ENCODE assay signal across 3 fruit fly cellular contexts in genomic region chr3L:550082-550827, dm6.
A peak's percentile ranks its signal among the peaks of the same experiment; 100 is the strongest.
TF ChIP-seq lines count a peak whose summit lies in the region.

No protein-coding gene starts in this region.

TF ChIP-seq in whole organism, embryonic, 481 proteins besides CTCF, POLR2A, EP300 and RAD21 (continued from another document and continues in another):
- TF ChIP-seq psq (GFP tag; optimal IDR thresholded peaks at IDR 0.05; lab: Kevin White, UChicago) (peak; percentile 36), eve (GFP tag; optimal IDR thresholded peaks at IDR 0.05; lab: Kevin White, UChicago) (peak in 1 of 2 experiments; percentile 41), bbx (GFP tag; IDR thresholded peaks at IDR 0.05; lab: Robert Waterston, UW; ENCODE audit: partially characterized antibody) (peak; percentile 52), lbe (GFP tag; optimal IDR thresholded peaks at IDR 0.05; lab: Kevin White, UChicago) (peak; percentile 30), CG8765 (GFP tag; IDR thresholded peaks at IDR 0.05; lab: Robert Waterston, UW) (no peak), CG12942 (GFP tag; optimal IDR thresholded peaks at IDR 0.05; lab: Kevin White, UChicago) (no peak), Vsx1 (GFP tag; optimal IDR thresholded peaks at IDR 0.05; lab: Kevin White, UChicago) (no peak), CG1647 (GFP tag; optimal IDR thresholded peaks at IDR 0.05; lab: Kevin White, UChicago) (peak; percentile 6), Med (GFP tag; lab: Kevin White, UChicago) (peak; percentile 71), dysf (GFP tag; IDR thresholded peaks at IDR 0.05; lab: Robert Waterston, UW) (0 out of 3 replicates have a peak, but pooled peaks have one; percentile 20), vvl (GFP tag; IDR thresholded peaks at IDR 0.05; lab: Robert Waterston, UW) (0 out of 2 replicates have a peak, but pooled peaks have one; percentile 15), Atf3 (GFP tag; optimal IDR thresholded peaks at IDR 0.05; lab: Kevin White, UChicago) (no peak), eyg (GFP tag; optimal IDR thresholded peaks at IDR 0.05; lab: Kevin White, UChicago) (peak; percentile 19), sens (GFP tag; lab: Kevin White, UChicago) (peak; percentile 81), D19A (tag; optimal IDR thresholded peaks at IDR 0.05; lab: Kevin White, UChicago) (peak; percentile 53), sim (GFP tag; IDR thresholded peaks at IDR 0.05; lab: Robert Waterston, UW) (no peak), HHEX (GFP tag; optimal IDR thresholded peaks at IDR 0.05; lab: Kevin White, UChicago) (peak; percentile 18), CG4404 (GFP tag; IDR thresholded peaks at IDR 0.05; lab: Robert Waterston, UW) (no peak), Drgx (GFP tag; IDR thresholded peaks at IDR 0.05; lab: Robert Waterston, UW) (peak; percentile 32; the same call in 1 of the 2 replicates), lab (GFP tag; optimal IDR thresholded peaks at IDR 0.05; lab: Kevin White, UChicago) (no peak), CG9817 (tag; optimal IDR thresholded peaks at IDR 0.05; lab: Kevin White, UChicago) (no peak), CG6765 (GFP tag; optimal IDR thresholded peaks at IDR 0.05; lab: Kevin White, UChicago) (peak; percentile 23), CG12155 (GFP tag; optimal IDR thresholded peaks at IDR 0.05; lab: Kevin White, UChicago) (no peak), vnd (GFP tag; IDR thresholded peaks at IDR 0.05; lab: Robert Waterston, UW; ENCODE audit: partially characterized antibody) (0 out of 3 replicates have a peak, but pooled peaks have one; percentile 42), CG17829 (tag; optimal IDR thresholded peaks at IDR 0.05; lab: Kevin White, UChicago) (no peak), CG12769 (tag; optimal IDR thresholded peaks at IDR 0.05; lab: Kevin White, UChicago) (peak; percentile 39), kni (GFP tag; optimal IDR thresholded peaks at IDR 0.05; lab: Kevin White, UChicago) (peak; percentile 91), Neu2 (GFP tag; optimal IDR thresholded peaks at IDR 0.05; lab: Kevin White, UChicago; ENCODE audit: borderline replicate concordance) (no peak), Dll (GFP tag; IDR thresholded peaks at IDR 0.05; lab: Robert Waterston, UW; ENCODE audit: partially characterized antibody) (peak; percentile 58; the same call in 2 of the 4 replicates), fu2 (GFP tag; optimal IDR thresholded peaks at IDR 0.05; lab: Kevin White, UChicago) (no peak), Elba2 (GFP tag; optimal IDR thresholded peaks at IDR 0.05; lab: Kevin White, UChicago) (no peak), CG6175 (GFP tag; IDR thresholded peaks at IDR 0.05; lab: Robert Waterston, UW) (0 out of 3 replicates have a peak, but pooled peaks have one; percentile 18), otp (GFP tag; IDR thresholded peaks at IDR 0.05; lab: Robert Waterston, UW) (0 out of 3 replicates have a peak, but pooled peaks have one; percentile 28), Sry-δ (GFP tag; optimal IDR thresholded peaks at IDR 0.05; lab: Kevin White, UChicago) (peak; percentile 43), jigr1 (GFP tag; IDR thresholded peaks at IDR 0.05; lab: Robert Waterston, UW) (no peak), esg (GFP tag; conservative IDR thresholded peaks at IDR 0.05; lab: Robert Waterston, UW) (no peak), cg (GFP tag; optimal IDR thresholded peaks at IDR 0.05; lab: Kevin White, UChicago) (peak; percentile 26), Lim3 (GFP tag; IDR thresholded peaks at IDR 0.05; lab: Robert Waterston, UW) (no peak), gsb-n (tag; optimal IDR thresholded peaks at IDR 0.05; lab: Kevin White, UChicago) (no peak), dimm (GFP tag; IDR thresholded peaks at IDR 0.05; lab: Robert Waterston, UW) (no peak), luna (GFP tag; optimal IDR thresholded peaks at IDR 0.05; lab: Kevin White, UChicago) (no peak), CG2889 (GFP tag; IDR thresholded peaks at IDR 0.05; lab: Robert Waterston, UW) (no peak), CG2116 (GFP tag; optimal IDR thresholded peaks at IDR 0.05; lab: Kevin White, UChicago) (no peak)

TF ChIP-seq in whole organism, prepupa, 60 proteins besides CTCF, POLR2A, EP300 and RAD21 (continued from another document):
- peak; percentile 7 for TF ChIP-seq CG7368 (GFP tag; optimal IDR thresholded peaks at IDR 0.05; lab: Kevin White, UChicago)
- peak; percentile 71 for TF ChIP-seq pdm3 (GFP tag; optimal IDR thresholded peaks at IDR 0.05; lab: Kevin White, UChicago)
- TF ChIP-seq CG9139 (GFP tag; optimal IDR thresholded peaks at IDR 0.05; lab: Kevin White, UChicago), result no peak
- TF ChIP-seq fd85E (GFP tag; optimal IDR thresholded peaks at IDR 0.05; lab: Kevin White, UChicago), result no peak
- peak; percentile 60 for TF ChIP-seq spab (GFP tag; optimal IDR thresholded peaks at IDR 0.05; lab: Kevin White, UChicago)
- TF ChIP-seq Ets96B (tag; optimal IDR thresholded peaks at IDR 0.05; lab: Kevin White, UChicago), result peak; percentile 61
- TF ChIP-seq CG10631 (GFP tag; optimal IDR thresholded peaks at IDR 0.05; lab: Kevin White, UChicago), result peak; percentile 74
- peak; percentile 29 to 73 for TF ChIP-seq ss (GFP tag; optimal IDR thresholded peaks at IDR 0.05; lab: Kevin White, UChicago)
- no peak for TF ChIP-seq Eip93F (GFP tag; optimal IDR thresholded peaks at IDR 0.05; lab: Kevin White, UChicago)
- peak; percentile 70 for TF ChIP-seq achi (GFP tag; optimal IDR thresholded peaks at IDR 0.05; lab: Kevin White, UChicago)
- TF ChIP-seq esn (GFP tag; optimal IDR thresholded peaks at IDR 0.05; lab: Kevin White, UChicago), result peak; percentile 84
- TF ChIP-seq dac (GFP tag; optimal IDR thresholded peaks at IDR 0.05; lab: Kevin White, UChicago), result peak; percentile 15
- no peak for TF ChIP-seq Gug (GFP tag; IDR thresholded peaks at IDR 0.05; lab: Robert Waterston, UW)
- TF ChIP-seq lz (GFP tag; optimal IDR thresholded peaks at IDR 0.05; lab: Kevin White, UChicago), result peak; percentile 71
- TF ChIP-seq CG10669 (GFP tag; optimal IDR thresholded peaks at IDR 0.05; lab: Kevin White, UChicago), result peak; percentile 58
- TF ChIP-seq CG15336 (GFP tag; IDR thresholded peaks at IDR 0.05; lab: Robert Waterston, UW), result peak; percentile 40; the same call in 1 of the 2 replicates
- peak; percentile 46 for TF ChIP-seq CG4318 (GFP tag; optimal IDR thresholded peaks at IDR 0.05; lab: Kevin White, UChicago)
- TF ChIP-seq CG6276 (GFP tag; optimal IDR thresholded peaks at IDR 0.05; lab: Kevin White, UChicago), result peak; percentile 67
- no peak for TF ChIP-seq CG11762 (GFP tag; optimal IDR thresholded peaks at IDR 0.05; lab: Kevin White, UChicago; ENCODE audit: insufficient read depth)
- peak; percentile 38; the same call in 1 of the 3 replicates for TF ChIP-seq eg (GFP tag; IDR thresholded peaks at IDR 0.05; lab: Robert Waterston, UW)
- TF ChIP-seq CG11902 (GFP tag; optimal IDR thresholded peaks at IDR 0.05; lab: Kevin White, UChicago), result peak; percentile 59
- TF ChIP-seq fkh (GFP tag; optimal IDR thresholded peaks at IDR 0.05; lab: Kevin White, UChicago), result no peak
- TF ChIP-seq Lpt (GFP tag; optimal IDR thresholded peaks at IDR 0.05; lab: Kevin White, UChicago), result peak; percentile 40
- no peak for TF ChIP-seq CG6854 (GFP tag; optimal IDR thresholded peaks at IDR 0.05; lab: Kevin White, UChicago)
- no peak for TF ChIP-seq dsx (GFP tag; optimal IDR thresholded peaks at IDR 0.05; lab: Kevin White, UChicago; ENCODE audit: poor library complexity, severe bottlenecking)
- peak; percentile 77 for TF ChIP-seq CG31627 (GFP tag; optimal IDR thresholded peaks at IDR 0.05; lab: Kevin White, UChicago)
- no peak for TF ChIP-seq CG16779 (tag; optimal IDR thresholded peaks at IDR 0.05; lab: Kevin White, UChicago)
- peak; percentile 76 for TF ChIP-seq CG32006 (GFP tag; optimal IDR thresholded peaks at IDR 0.05; lab: Kevin White, UChicago)
- TF ChIP-seq Hr39 (GFP tag; optimal IDR thresholded peaks at IDR 0.05; lab: Kevin White, UChicago), result peak; percentile 73
- peak; percentile 74 for TF ChIP-seq CG3032 (tag; optimal IDR thresholded peaks at IDR 0.05; lab: Kevin White, UChicago)
- peak; percentile 69 for TF ChIP-seq CG8632 (GFP tag; optimal IDR thresholded peaks at IDR 0.05; lab: Kevin White, UChicago)
- TF ChIP-seq Sox102F (GFP tag; optimal IDR thresholded peaks at IDR 0.05; lab: Kevin White, UChicago), result peak; percentile 68
- peak; percentile 45 for TF ChIP-seq net (GFP tag; optimal IDR thresholded peaks at IDR 0.05; lab: Kevin White, UChicago)
- TF ChIP-seq Met (GFP tag; optimal IDR thresholded peaks at IDR 0.05; lab: Kevin White, UChicago), result peak; percentile 77
- no peak for TF ChIP-seq CG1621 (tag; optimal IDR thresholded peaks at IDR 0.05; lab: Kevin White, UChicago)
- peak; percentile 49 for TF ChIP-seq Hr4 (GFP tag; optimal IDR thresholded peaks at IDR 0.05; lab: Kevin White, UChicago)

TF ChIP-seq in whole organism, wandering third instar larva, 38 proteins besides CTCF, POLR2A, EP300 and RAD21 (continued from another document):
- TF ChIP-seq Dfd (GFP tag; optimal IDR thresholded peaks at IDR 0.05; lab: Kevin White, UChicago) (no peak), h (GFP tag; optimal IDR thresholded peaks at IDR 0.05; lab: Kevin White, UChicago) (peak; percentile 71), sv (GFP tag; optimal IDR thresholded peaks at IDR 0.05; lab: Kevin White, UChicago) (no peak), N (GFP tag; optimal IDR thresholded peaks at IDR 0.05; lab: Kevin White, UChicago) (no peak), Myc (optimal IDR thresholded peaks at IDR 0.05; lab: Kevin White, UChicago) (no peak), fru (GFP tag; optimal IDR thresholded peaks at IDR 0.05; lab: Kevin White, UChicago) (peak; percentile 76)
